Fruit fly (Drosophila melanogaster) whole organism, embryonic: ENCODE results near the gene CG2021.

Source experiments
- Asciz ChIP-seq: fragments of 200-800 bp; sonication (Bioruptor generic); optimal IDR thresholded peaks from 2 replicates; lab custom pipeline; 2017; ENCODE audit warnings: missing biosample characterization, mild to moderate bottlenecking, missing genetic modification characterization, missing genetic modification reagents
- Atf3 ChIP-seq: fragments of 200-800 bp; sonication (Bioruptor generic); optimal IDR thresholded peaks from 3 replicates; lab custom pipeline; 2016; ENCODE audit warnings: missing biosample characterization, missing genetic modification characterization
- CG10462 ChIP-seq: fragments of 200-800 bp; sonication (Bioruptor generic); optimal IDR thresholded peaks from 2 replicates; lab custom pipeline; 2016; ENCODE audit warnings: missing biosample characterization, missing genetic modification characterization
- CG11247 ChIP-seq: fragments of 200-800 bp; sonication (Bioruptor generic); IDR thresholded peaks from 2 replicates; pipeline ENCODE4 v1.3.6; 2022; ENCODE audit warnings: missing biosample characterization, missing genetic modification characterization
- CG12299 ChIP-seq: fragments of 200-800 bp; sonication (Bioruptor generic); optimal IDR thresholded peaks from 2 replicates; lab custom pipeline; 2018; ENCODE audit warnings: missing biosample characterization, mild to moderate bottlenecking, missing genetic modification characterization
- CG15011 ChIP-seq: fragments of 200-800 bp; sonication (Bioruptor generic); optimal IDR thresholded peaks from 3 replicates; lab custom pipeline; 2018; ENCODE audit warnings: missing biosample characterization, mild to moderate bottlenecking, missing genetic modification characterization
- CG17328 ChIP-seq: fragments of 200-800 bp; sonication (Bioruptor generic); IDR thresholded peaks from 2 replicates; pipeline ENCODE4 v1.3.6; 2022; ENCODE audit warnings: missing biosample characterization, missing genetic modification characterization
- CG17385 ChIP-seq: fragments of 200-800 bp; sonication (Bioruptor generic); optimal IDR thresholded peaks from 3 replicates; lab custom pipeline; 2018; ENCODE audit warnings: missing biosample characterization, mild to moderate bottlenecking, missing genetic modification characterization
- CG17612 ChIP-seq: fragments of 200-800 bp; sonication (Bioruptor generic); IDR thresholded peaks from 2 replicates; pipeline ENCODE4 v1.3.6; 2022; ENCODE audit warnings: missing biosample characterization, missing genetic modification characterization
- CG17829 ChIP-seq: fragments of 200-800 bp; optimal IDR thresholded peaks from 2 replicates; lab custom pipeline; 2019; ENCODE audit warnings: missing biosample characterization, mild to moderate bottlenecking, missing genetic modification characterization, moderate library complexity
- CG18599 ChIP-seq: fragments of 200-800 bp; sonication (Bioruptor generic); optimal IDR thresholded peaks from 3 replicates; lab custom pipeline; 2017; ENCODE audit warnings: missing biosample characterization, missing genetic modification characterization, mild to moderate bottlenecking, moderate library complexity, missing genetic modification reagents
- CG18619 ChIP-seq: fragments of 200-800 bp; sonication (Bioruptor generic); optimal IDR thresholded peaks from 3 replicates; lab custom pipeline; 2017; ENCODE audit warnings: missing biosample characterization, mild to moderate bottlenecking, missing genetic modification characterization
- CG2202 ChIP-seq: fragments of 200-800 bp; sonication (Bioruptor generic); optimal IDR thresholded peaks from 2 replicates; lab custom pipeline; 2018; ENCODE audit warnings: missing biosample characterization, mild to moderate bottlenecking, missing genetic modification characterization
- CG30431 ChIP-seq: fragments of 200-800 bp; sonication (Bioruptor generic); optimal IDR thresholded peaks from 2 replicates; lab custom pipeline; 2017; ENCODE audit warnings: missing biosample characterization, missing genetic modification characterization
- CG31441 ChIP-seq: fragments of 200-800 bp; sonication (Bioruptor generic); IDR thresholded peaks from 2 replicates; pipeline ENCODE4 v1.3.6; 2022; ENCODE audit warnings: missing biosample characterization, missing genetic modification characterization
- CG4282 ChIP-seq: fragments of 200-800 bp; sonication (Bioruptor generic); optimal IDR thresholded peaks from 2 replicates; lab custom pipeline; 2016; ENCODE audit warnings: missing biosample characterization, missing genetic modification characterization
- CG9215 ChIP-seq: fragments of 200-800 bp; sonication (Bioruptor generic); IDR thresholded peaks from 2 replicates; pipeline ENCODE4 v1.3.6; 2022; ENCODE audit warnings: missing biosample characterization, missing genetic modification characterization
- Chrac-16 ChIP-seq: fragments of 200-800 bp; sonication (Bioruptor generic); optimal IDR thresholded peaks from 3 replicates; lab custom pipeline; 2016; ENCODE audit warnings: missing biosample characterization, missing genetic modification characterization
- CoRest ChIP-seq: fragments of 200-800 bp; sonication (Bioruptor generic); optimal IDR thresholded peaks from 3 replicates; lab custom pipeline; 2018; ENCODE audit warnings: missing biosample characterization, mild to moderate bottlenecking, missing genetic modification characterization, moderate library complexity
- D ChIP-seq, 2 experiments: fragments of 200-800 bp in 1 of 2; fragments of >200 bp in 1 of 2; sonication (Bioruptor generic) in 1 of 2; optimal IDR thresholded peaks; 2 replicates in 1 of 2; 3 replicates in 1 of 2; lab custom pipeline; 2017; ENCODE audit warnings: mild to moderate bottlenecking in 1 of 2, missing biosample characterization in 1 of 2, missing genetic modification characterization in 1 of 2, missing genetic modification reagents in 1 of 2
- Dbx ChIP-seq: fragments of 200-800 bp; sonication (Bioruptor generic); IDR thresholded peaks from 3 replicates; pipeline ENCODE4 v1.3.6; 2022; ENCODE audit warnings: missing biosample characterization, missing genetic modification characterization
- Dek ChIP-seq: fragments of 200-800 bp; sonication (Bioruptor generic); optimal IDR thresholded peaks from 3 replicates; lab custom pipeline; 2019; ENCODE audit warnings: missing biosample characterization, mild to moderate bottlenecking, missing genetic modification characterization, moderate library complexity
- Dip3 ChIP-seq: fragments of 200-800 bp; sonication (Bioruptor generic); optimal IDR thresholded peaks from 3 replicates; lab custom pipeline; 2016; ENCODE audit warnings: missing biosample characterization, missing genetic modification characterization
- Gsc ChIP-seq: fragments of 200-800 bp; sonication (Bioruptor generic); IDR thresholded peaks from 2 replicates; pipeline ENCODE4 v1.3.6; 2022; ENCODE audit warnings: missing biosample characterization, missing genetic modification characterization
- HLH54F ChIP-seq: fragments of 200-800 bp; sonication (Bioruptor generic); optimal IDR thresholded peaks from 3 replicates; lab custom pipeline; 2016; ENCODE audit warnings: missing biosample characterization, missing genetic modification characterization
- MTF-1 ChIP-seq: fragments of 200-800 bp; sonication (Bioruptor generic); optimal IDR thresholded peaks from 2 replicates; lab custom pipeline; 2018; ENCODE audit warnings: missing biosample characterization, mild to moderate bottlenecking, missing genetic modification characterization, borderline replicate concordance
- Med ChIP-seq: fragments of 200-800 bp; sonication (Bioruptor generic); peaks from one replicate; lab custom pipeline; 2016; ENCODE audit warnings: missing biosample characterization, missing genetic modification characterization, mild to moderate bottlenecking, inconsistent platforms, moderate library complexity
- Poxn ChIP-seq: fragments of 200-800 bp; sonication (Bioruptor generic); IDR thresholded peaks from 2 replicates; pipeline ENCODE4 v1.3.6; 2022; ENCODE audit warnings: missing biosample characterization, missing genetic modification characterization
- Spps ChIP-seq: fragments of 200-800 bp; sonication (Bioruptor generic); optimal IDR thresholded peaks from 2 replicates; lab custom pipeline; 2018; ENCODE audit warnings: missing biosample characterization, mild to moderate bottlenecking, missing genetic modification characterization
- Sry-β ChIP-seq: fragments of 200-800 bp; sonication (Bioruptor generic); optimal IDR thresholded peaks from 2 replicates; lab custom pipeline; 2018; ENCODE audit warnings: missing biosample characterization, mild to moderate bottlenecking, missing genetic modification characterization, moderate library complexity
- Xrp1 ChIP-seq: fragments of 200-800 bp; sonication (Bioruptor generic); IDR thresholded peaks from 2 replicates; pipeline ENCODE4 v1.3.6; 2022; ENCODE audit warnings: missing biosample characterization, missing genetic modification characterization
- ab ChIP-seq: fragments of 200-800 bp; sonication (Bioruptor generic); optimal IDR thresholded peaks from 2 replicates; lab custom pipeline; 2016; ENCODE audit warnings: missing biosample characterization, missing genetic modification characterization
- bab2 ChIP-seq: fragments of 200-800 bp; sonication (Bioruptor generic); optimal IDR thresholded peaks from 2 replicates; lab custom pipeline; 2016; ENCODE audit warnings: missing biosample characterization, missing genetic modification characterization
- bcd ChIP-seq: fragments of 200-800 bp; sonication (Bioruptor generic); optimal IDR thresholded peaks from 2 replicates; lab custom pipeline; 2017; ENCODE audit warnings: missing biosample characterization, mild to moderate bottlenecking, missing genetic modification characterization
- cg ChIP-seq: fragments of 200-800 bp; sonication (Bioruptor generic); optimal IDR thresholded peaks from 3 replicates; lab custom pipeline; 2019; ENCODE audit warnings: missing biosample characterization, mild to moderate bottlenecking, missing genetic modification characterization, moderate library complexity
- ci ChIP-seq: fragments of 200-800 bp; sonication (Bioruptor generic); IDR thresholded peaks from 3 replicates; pipeline ENCODE4 v1.3.6; 2022; ENCODE audit warnings: missing biosample characterization, missing genetic modification characterization
- crc ChIP-seq: fragments of 200-800 bp; sonication (Bioruptor generic); optimal IDR thresholded peaks from 2 replicates; lab custom pipeline; 2016; ENCODE audit warnings: missing biosample characterization, missing genetic modification characterization
- croc ChIP-seq: fragments of 200-800 bp; sonication (Bioruptor generic); conservative IDR thresholded peaks from 3 replicates; pipeline ENCODE4 v1.3.6; 2022; ENCODE audit warnings: missing biosample characterization, missing genetic modification characterization
- ems ChIP-seq: fragments of 200-800 bp; sonication (Bioruptor generic); optimal IDR thresholded peaks from 3 replicates; lab custom pipeline; 2016; ENCODE audit warnings: missing biosample characterization, missing genetic modification characterization
- esg ChIP-seq: fragments of 200-800 bp; sonication (Bioruptor generic); conservative IDR thresholded peaks from 2 replicates; pipeline ENCODE4 v1.3.6; 2022; ENCODE audit warnings: missing biosample characterization, missing genetic modification characterization
- gfzf ChIP-seq: fragments of 200-800 bp; sonication (Bioruptor generic); optimal IDR thresholded peaks from 2 replicates; lab custom pipeline; 2016; ENCODE audit warnings: missing biosample characterization, mild to moderate bottlenecking, missing genetic modification characterization, moderate library complexity
- hth ChIP-seq: fragments of >200 bp; optimal IDR thresholded peaks from 2 replicates; lab custom pipeline; 2017; ENCODE audit warnings: inconsistent platforms
- org-1 ChIP-seq: fragments of 200-800 bp; sonication (Bioruptor generic); optimal IDR thresholded peaks from 2 replicates; lab custom pipeline; 2017; ENCODE audit warnings: missing biosample characterization, missing genetic modification characterization
- peb ChIP-seq: fragments of 200-800 bp; sonication (Bioruptor generic); IDR thresholded peaks from 2 replicates; pipeline ENCODE4 v1.3.6; 2022; ENCODE audit warnings: missing biosample characterization, missing genetic modification characterization
- ranshi ChIP-seq: fragments of 200-800 bp; sonication (Bioruptor generic); IDR thresholded peaks from 2 replicates; pipeline ENCODE4 v1.3.6; 2022; ENCODE audit warnings: missing biosample characterization, missing genetic modification characterization
- salm ChIP-seq: fragments of 200-800 bp; sonication (Bioruptor generic); optimal IDR thresholded peaks from 2 replicates; lab custom pipeline; 2018; ENCODE audit warnings: missing biosample characterization, mild to moderate bottlenecking, missing genetic modification characterization
- slou ChIP-seq: fragments of 200-800 bp; sonication (Bioruptor generic); optimal IDR thresholded peaks from 3 replicates; lab custom pipeline; 2016; ENCODE audit warnings: missing biosample characterization, missing genetic modification characterization
- tin ChIP-seq: fragments of 200-800 bp; sonication (Bioruptor generic); optimal IDR thresholded peaks from 3 replicates; lab custom pipeline; 2016; ENCODE audit warnings: missing biosample characterization, missing genetic modification characterization
- wek ChIP-seq: fragments of 200-800 bp; sonication (Bioruptor generic); optimal IDR thresholded peaks from 3 replicates; lab custom pipeline; 2018; ENCODE audit warnings: missing biosample characterization, mild to moderate bottlenecking, missing genetic modification characterization, moderate library complexity

Gene CG2021

DNA sequence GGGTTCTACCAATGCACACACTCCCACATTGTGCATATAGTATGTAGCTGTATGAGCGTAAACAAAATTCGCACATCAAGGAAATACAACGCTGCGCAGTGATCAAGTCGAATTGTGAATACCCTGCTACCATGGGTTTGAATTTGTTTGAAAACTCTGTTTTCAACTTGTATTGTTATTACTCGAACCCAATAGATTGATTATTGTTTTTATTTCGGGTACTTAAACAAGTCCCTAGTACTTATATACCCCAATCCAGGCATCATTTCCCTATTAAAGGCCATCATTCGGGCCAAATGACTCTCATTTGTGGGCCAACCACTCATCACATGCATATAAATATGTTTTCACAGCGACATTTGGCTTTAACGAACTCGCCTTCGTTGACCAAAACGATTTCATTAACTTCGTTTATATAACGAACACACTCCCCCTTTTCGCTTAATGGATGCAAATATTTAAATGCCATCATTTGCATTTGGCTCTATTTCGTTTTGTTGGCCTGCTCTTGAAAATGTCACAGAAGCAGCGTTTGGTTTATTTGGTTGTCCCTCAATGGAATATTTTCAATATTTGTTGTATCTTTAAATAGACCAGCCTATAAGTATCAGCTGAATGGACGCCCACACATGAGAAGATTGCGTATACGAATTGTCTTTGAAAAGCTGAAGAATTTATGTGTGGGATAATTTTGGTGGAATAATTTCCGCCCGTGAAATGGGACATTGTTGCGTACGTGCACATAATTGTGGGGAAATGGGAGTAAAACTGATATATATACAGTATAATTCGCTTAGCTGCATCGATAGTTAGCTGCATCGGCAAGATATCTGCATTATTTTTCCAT is 36.9 kb downstream of the CG2021 start (continued):
- TF ChIP-seq Atf3 (GFP tag; lab: Kevin White, UChicago) (peak; percentile 35), CG31441 (GFP tag; lab: Robert Waterston, UW) (peak; percentile 59), Dip3 (peak; percentile 70), CG2202 (tag; lab: Kevin White, UChicago) (no peak), Med (peak; percentile 95), CG4282 (GFP tag; lab: Kevin White, UChicago) (no peak), Sry-β (GFP tag; lab: Kevin White, UChicago) (no peak), CG9215 (GFP tag; lab: Robert Waterston, UW) (peak; percentile 52; the same call in 1 of the 2 replicates), tin (no peak), Spps (no peak), Poxn (GFP tag; lab: Robert Waterston, UW) (peak; percentile 24; the same call in 1 of the 2 replicates), crc (GFP tag; lab: Kevin White, UChicago) (peak; percentile 60), Xrp1 (GFP tag; lab: Robert Waterston, UW) (peak; percentile 63), croc (GFP tag; lab: Robert Waterston, UW) (no peak; the same call in 2 of the 3 replicates), Asciz (GFP tag; lab: Kevin White, UChicago) (peak; percentile 25), peb (peak; percentile 48; the same call in 1 of the 2 replicates), CG11247 (GFP tag; lab: Robert Waterston, UW) (peak; percentile 71), esg (peak; percentile 75), CG10462 (GFP tag; lab: Kevin White, UChicago) (peak; percentile 0), Gsc (GFP tag; lab: Robert Waterston, UW) (0 out of 2 replicates have a peak, but pooled peaks have one; percentile 30), D (optimal IDR thresholded peaks at IDR 0.05; lab: Kevin White, UChicago) (no peak), D (GFP tag; optimal IDR thresholded peaks at IDR 0.05; lab: Kevin White, UChicago) (no peak), ci (GFP tag; lab: Robert Waterston, UW) (peak; percentile 88), MTF-1 (GFP tag; lab: Kevin White, UChicago) (no peak), ems (GFP tag; lab: Kevin White, UChicago) (peak; percentile 63), wek (GFP tag; lab: Kevin White, UChicago) (peak; percentile 17), CG17829 (tag; lab: Kevin White, UChicago) (peak; percentile 18), salm (tag; lab: Kevin White, UChicago) (peak; percentile 19), gfzf (no peak), ranshi (GFP tag; lab: Robert Waterston, UW) (0 out of 2 replicates have a peak, but pooled peaks have one; percentile 11), CG17385 (GFP tag; lab: Kevin White, UChicago) (peak; percentile 58), CG18599 (GFP tag; lab: Kevin White, UChicago) (no peak), CG18619 (GFP tag; lab: Kevin White, UChicago) (peak; percentile 63), CG15011 (GFP tag; lab: Kevin White, UChicago) (no peak), Dek (peak; percentile 63), org-1 (GFP tag; lab: Kevin White, UChicago) (peak; percentile 31), ab (GFP tag; lab: Kevin White, UChicago) (peak; percentile 26), Chrac-16 (peak; percentile 37), HLH54F (peak; percentile 66), CG17612 (0 out of 2 replicates have a peak, but pooled peaks have one; percentile 35), CG30431 (GFP tag; lab: Kevin White, UChicago) (peak; percentile 23), hth (lab: Kevin White, UChicago) (no peak), slou (GFP tag; lab: Kevin White, UChicago) (no peak), bcd (GFP tag; lab: Kevin White, UChicago) (peak; percentile 56), bab2 (GFP tag; lab: Kevin White, UChicago) (peak; percentile 60), CG17328 (GFP tag; lab: Robert Waterston, UW) (peak; percentile 73; the same call in 1 of the 2 replicates), CG12299 (tag; lab: Kevin White, UChicago) (no peak), Dbx (no peak), CoRest (tag; lab: Kevin White, UChicago) (peak; percentile 64), cg (no peak)
